Worm (Caenorhabditis elegans) whole organism, late embryonic: ENCODE measurements around the gene nimk-1.

ENCODE experiments used
- C08G9.2 ChIP-seq: sonication (generic microtip); optimal IDR thresholded peaks from 2 replicates; lab custom pipeline; 2016; ENCODE audit warnings: mild to moderate bottlenecking, missing genetic modification characterization, moderate library complexity, missing compliant biosample characterization
- C38D4.7 ChIP-seq: fragments of 200-800 bp; sonication (Bioruptor generic); optimal IDR thresholded peaks from 2 replicates; lab custom pipeline; 2018; ENCODE audit warnings: mild to moderate bottlenecking, missing genetic modification characterization, moderate library complexity, missing compliant biosample characterization
- K09A11.1 ChIP-seq: sonication (generic microtip); optimal IDR thresholded peaks from 2 replicates; lab custom pipeline; 2017; ENCODE audit warnings: antibody characterized with exemption, mild to moderate bottlenecking, missing genetic modification characterization, missing compliant biosample characterization; ENCODE audit not compliant: insufficient read depth
- ahr-1 ChIP-seq: sonication (generic microtip); optimal IDR thresholded peaks from 2 replicates; lab custom pipeline; 2016; ENCODE audit warnings: missing genetic modification characterization, missing compliant biosample characterization
- ama-1 ChIP-seq: fragments of 150-350 bp; optimal IDR thresholded peaks from 2 replicates; lab custom pipeline; 2014
- ceh-22 ChIP-seq: sonication (generic microtip); optimal IDR thresholded peaks from 2 replicates; lab custom pipeline; 2017; ENCODE audit warnings: missing biosample characterization, missing genetic modification characterization
- ceh-24 ChIP-seq: sonication (generic microtip); optimal IDR thresholded peaks from 2 replicates; lab custom pipeline; 2016; ENCODE audit warnings: mild to moderate bottlenecking, missing genetic modification characterization, missing compliant biosample characterization
- ceh-9 ChIP-seq: sonication (generic microtip); optimal IDR thresholded peaks from 2 replicates; lab custom pipeline; 2016; ENCODE audit warnings: mild to moderate bottlenecking, missing genetic modification characterization, inconsistent platforms, missing compliant biosample characterization
- dmd-4 ChIP-seq: sonication (generic microtip); optimal IDR thresholded peaks from 2 replicates; lab custom pipeline; 2016; ENCODE audit warnings: borderline replicate concordance, missing genetic modification characterization, missing compliant biosample characterization
- dve-1 ChIP-seq: sonication (generic microtip); optimal IDR thresholded peaks from 2 replicates; lab custom pipeline; 2017; ENCODE audit warnings: antibody characterized with exemption, mild to moderate bottlenecking, missing genetic modification characterization, missing compliant biosample characterization
- ets-4 ChIP-seq: sonication (generic microtip); optimal IDR thresholded peaks from 2 replicates; lab custom pipeline; 2016; ENCODE audit warnings: missing genetic modification characterization, missing compliant biosample characterization
- eyg-1 ChIP-seq: sonication (generic microtip); optimal IDR thresholded peaks from 2 replicates; lab custom pipeline; 2016; ENCODE audit warnings: missing genotype, missing genetic modification characterization, missing compliant biosample characterization
- fax-1 ChIP-seq: sonication (generic microtip); optimal IDR thresholded peaks from 2 replicates; lab custom pipeline; 2016; ENCODE audit warnings: missing genotype, missing genetic modification characterization, missing compliant biosample characterization
- fkh-6 ChIP-seq: sonication (generic microtip); optimal IDR thresholded peaks from 2 replicates; lab custom pipeline; 2016; ENCODE audit warnings: missing genetic modification characterization, missing compliant biosample characterization
- hlh-30 ChIP-seq: sonication (generic microtip); optimal IDR thresholded peaks from 2 replicates; lab custom pipeline; 2017; ENCODE audit warnings: antibody characterized with exemption, missing genetic modification characterization, missing compliant biosample characterization; ENCODE audit not compliant: insufficient read depth
- lin-11 ChIP-seq: fragments of 200-800 bp; sonication (Bioruptor generic); optimal IDR thresholded peaks from 2 replicates; lab custom pipeline; 2018; ENCODE audit warnings: mild to moderate bottlenecking, missing genetic modification characterization, missing compliant biosample characterization
- nfya-1 ChIP-seq: sonication (generic microtip); optimal IDR thresholded peaks from 2 replicates; lab custom pipeline; 2017; ENCODE audit warnings: missing genetic modification characterization, mild to moderate bottlenecking, missing compliant biosample characterization, antibody characterized with exemption, moderate library complexity
- nhr-11 ChIP-seq: fragments of 150-350 bp; optimal IDR thresholded peaks from 2 replicates; lab custom pipeline; 2014; ENCODE audit warnings: missing biosample characterization, missing genetic modification characterization
- nhr-232 ChIP-seq: sonication (generic microtip); optimal IDR thresholded peaks from 2 replicates; lab custom pipeline; 2016; ENCODE audit warnings: missing genetic modification characterization, missing compliant biosample characterization
- npax-4 ChIP-seq: sonication (generic microtip); optimal IDR thresholded peaks from 2 replicates; lab custom pipeline; 2016; ENCODE audit warnings: missing genetic modification characterization, missing compliant biosample characterization
- odd-2 ChIP-seq: sonication (generic microtip); optimal IDR thresholded peaks from 2 replicates; lab custom pipeline; 2017; ENCODE audit warnings: antibody characterized with exemption, mild to moderate bottlenecking, missing genetic modification characterization, missing compliant biosample characterization
- pag-3 ChIP-seq: sonication (generic microtip); optimal IDR thresholded peaks from 2 replicates; lab custom pipeline; 2016; ENCODE audit warnings: missing compliant biosample characterization, missing genetic modification characterization, borderline replicate concordance
- pat-9 ChIP-seq: fragments of 200-800 bp; sonication (Bioruptor generic); optimal IDR thresholded peaks from 2 replicates; lab custom pipeline; 2018; ENCODE audit warnings: mild to moderate bottlenecking, missing genetic modification characterization, moderate library complexity, missing compliant biosample characterization
- pha-2 ChIP-seq: sonication (generic microtip); optimal IDR thresholded peaks from 2 replicates; lab custom pipeline; 2017; ENCODE audit warnings: mild to moderate bottlenecking, missing genetic modification characterization, missing compliant biosample characterization
- pha-4 ChIP-seq: fragments of 150-350 bp; optimal IDR thresholded peaks from 2 replicates; lab custom pipeline; 2018; ENCODE audit warnings: missing biosample characterization, missing genetic modification reagents, missing genetic modification characterization
- pqm-1 ChIP-seq: sonication (generic microtip); optimal IDR thresholded peaks from 2 replicates; lab custom pipeline; 2016; ENCODE audit warnings: missing genetic modification characterization, missing compliant biosample characterization
- pros-1 ChIP-seq: fragments of 150-350 bp; optimal IDR thresholded peaks from 2 replicates; lab custom pipeline; 2014; ENCODE audit warnings: missing biosample characterization, missing genetic modification reagents, missing genetic modification characterization
- ref-2 ChIP-seq: sonication (generic microtip); optimal IDR thresholded peaks from 2 replicates; lab custom pipeline; 2016; ENCODE audit warnings: missing genetic modification characterization, missing compliant biosample characterization
- rnt-1 ChIP-seq: sonication (generic microtip); optimal IDR thresholded peaks from 2 replicates; lab custom pipeline; 2016; ENCODE audit warnings: missing genetic modification characterization, missing compliant biosample characterization
- sdc-2 ChIP-seq: sonication (generic microtip); optimal IDR thresholded peaks from 2 replicates; lab custom pipeline; 2016; ENCODE audit warnings: missing genotype, missing genetic modification characterization, missing compliant biosample characterization
- sox-2 ChIP-seq: fragments of 200-800 bp; sonication (Bioruptor generic); IDR thresholded peaks from 2 replicates; pipeline ENCODE4 v1.3.6; 2022; ENCODE audit warnings: missing genetic modification reagents, missing genetic modification characterization, missing compliant biosample characterization
- sox-4 ChIP-seq: sonication (generic microtip); optimal IDR thresholded peaks from 2 replicates; lab custom pipeline; 2017; ENCODE audit warnings: mild to moderate bottlenecking, missing genetic modification characterization, inconsistent platforms, missing compliant biosample characterization
- tbx-2 ChIP-seq: sonication (generic microtip); optimal IDR thresholded peaks from 2 replicates; lab custom pipeline; 2016; ENCODE audit warnings: missing genetic modification characterization, missing compliant biosample characterization
- unc-55 ChIP-seq: sonication (generic microtip); optimal IDR thresholded peaks from 2 replicates; lab custom pipeline; 2017; ENCODE audit warnings: missing biosample characterization, missing genetic modification reagents, missing genetic modification characterization
- zip-5 ChIP-seq: sonication (generic microtip); optimal IDR thresholded peaks from 2 replicates; lab custom pipeline; 2016; ENCODE audit warnings: missing genetic modification characterization, missing compliant biosample characterization

Gene nimk-1

DNA sequence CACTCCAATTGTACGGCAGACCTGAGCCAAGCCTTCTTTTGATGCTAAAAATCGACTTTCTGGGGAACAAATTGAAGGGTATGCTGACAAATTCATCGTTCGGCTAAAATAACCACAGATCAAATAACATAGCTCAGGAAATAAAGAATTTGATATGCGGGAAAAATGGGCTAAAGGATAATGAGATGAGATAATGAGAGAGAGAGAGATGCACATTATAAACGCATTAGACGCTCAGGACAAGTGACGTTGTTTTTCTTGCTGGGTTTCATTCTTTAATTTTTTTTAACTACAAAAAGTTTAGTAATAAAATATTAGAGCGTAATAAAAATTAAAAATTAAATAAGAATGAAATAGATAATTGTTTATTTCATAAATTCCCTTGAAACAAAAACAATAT lies 20.9 kb upstream of the nimk-1 start, which contains the start of gene srh-69:
TSS of gene srh-69 (minus strand) at position 101 of the 400 bp plus-strand sequence.
- TF ChIP-seq pha-4 (no peak), nfya-1 (no peak), nhr-232 (tag; lab: Kevin White, UChicago) (no peak), hlh-30 (tag; lab: Kevin White, UChicago) (no peak), ceh-9 (tag; lab: Kevin White, UChicago) (no peak), pha-2 (tag; lab: Kevin White, UChicago) (no peak), odd-2 (tag; lab: Kevin White, UChicago) (no peak), nhr-11 (tag; lab: Kevin White, UChicago) (no peak), K09A11.1 (tag; lab: Kevin White, UChicago) (no peak), ahr-1 (tag; lab: Kevin White, UChicago) (no peak)

- TF ChIP-seq pqm-1 (tag; lab: Kevin White, UChicago) (no peak), fax-1 (tag; lab: Kevin White, UChicago) (no peak), eyg-1 (tag; lab: Kevin White, UChicago) (no peak), ref-2 (tag; lab: Kevin White, UChicago) (no peak), sdc-2 (no peak), ets-4 (tag; lab: Kevin White, UChicago) (no peak), pros-1 (tag; lab: Kevin White, UChicago) (no peak), sox-2 (no peak), nhr-232 (tag; lab: Kevin White, UChicago) (no peak)
Observed at ce11 chrII:12516313-12516712, 19.2 kb upstream of the nimk-1 start, which contains the start of gene srh-61. Gene srh-61 (minus strand): TSS chrII:12516413.

ce11 chrII:12518008-12518407 lies 17.5 kb upstream of the nimk-1 start:
- TF ChIP-seq lin-11 (tag; lab: Kevin White, UChicago): no peak
- TF ChIP-seq pqm-1 (tag; lab: Kevin White, UChicago): no peak
- TF ChIP-seq npax-4 (tag; lab: Kevin White, UChicago): no peak
- TF ChIP-seq ref-2 (tag; lab: Kevin White, UChicago): no peak
- no peak for TF ChIP-seq ama-1 (lab: Kevin White, UChicago)
- TF ChIP-seq dve-1 (tag; lab: Kevin White, UChicago): no peak

ce11 chrII:12518809-12519344 lies 16.7 kb upstream of the nimk-1 start, which contains the start of gene srh-70:
Gene srh-70 (minus strand): TSS chrII:12518859.
- TF ChIP-seq C38D4.7 (GFP tag; lab: Kevin White, UChicago) (no peak), ceh-22 (tag; lab: Kevin White, UChicago) (no peak)
- TF ChIP-seq, all 69 proteins: peak for 0

- no peak for TF ChIP-seq eyg-1 (tag; lab: Kevin White, UChicago)
- TF ChIP-seq sox-4: no peak
- TF ChIP-seq fkh-6 (tag; lab: Kevin White, UChicago): no peak
- TF ChIP-seq rnt-1 (tag; lab: Kevin White, UChicago): no peak
- TF ChIP-seq pat-9 (tag; lab: Kevin White, UChicago): no peak
- TF ChIP-seq pha-2 (tag; lab: Kevin White, UChicago): no peak
- no peak for TF ChIP-seq nhr-232 (tag; lab: Kevin White, UChicago)
- TF ChIP-seq K09A11.1 (tag; lab: Kevin White, UChicago): no peak
- no peak for TF ChIP-seq pag-3 (tag; lab: Kevin White, UChicago)
- TF ChIP-seq nfya-1: no peak
- TF ChIP-seq unc-55: no peak
- TF ChIP-seq zip-5 (tag; lab: Kevin White, UChicago): no peak
- TF ChIP-seq npax-4 (tag; lab: Kevin White, UChicago): no peak
- TF ChIP-seq ets-4 (tag; lab: Kevin White, UChicago): no peak
- TF ChIP-seq dve-1 (tag; lab: Kevin White, UChicago): no peak
- TF ChIP-seq tbx-2 (tag; lab: Kevin White, UChicago): no peak
- TF ChIP-seq ceh-24: no peak
- TF ChIP-seq dmd-4: no peak
- no peak for TF ChIP-seq ama-1 (lab: Kevin White, UChicago)
- TF ChIP-seq C08G9.2 (tag; lab: Kevin White, UChicago): no peak
Observed at ce11 chrII:12519616-12520015, 15.9 kb upstream of the nimk-1 start, which contains the start of gene ceh-99. Gene ceh-99 (plus strand): TSS chrII:12519981.
